Fruit fly (Drosophila melanogaster) whole organism, pupa: ENCODE measurements around the gene CG9784.

Source experiments
- CG12605 ChIP-seq: fragments of 200-800 bp; sonication (Bioruptor generic); IDR thresholded peaks from 2 replicates; pipeline ENCODE4 v1.3.6; 2022; ENCODE audit warnings: missing biosample characterization, missing genetic modification characterization
- CG13204 ChIP-seq: fragments of 200-800 bp; sonication (Bioruptor generic); optimal IDR thresholded peaks from 2 replicates; lab custom pipeline; 2018; ENCODE audit warnings: missing biosample characterization, mild to moderate bottlenecking, missing genetic modification characterization, moderate library complexity
- CG34367 ChIP-seq: fragments of 200-800 bp; sonication (Bioruptor generic); optimal IDR thresholded peaks from 2 replicates; lab custom pipeline; 2018; ENCODE audit warnings: missing biosample characterization, mild to moderate bottlenecking, missing genetic modification characterization
- EcR ChIP-seq: fragments of 200-800 bp; sonication (Bioruptor generic); optimal IDR thresholded peaks from 3 replicates; lab custom pipeline; 2019; ENCODE audit warnings: missing biosample characterization, missing genetic modification characterization, mild to moderate bottlenecking, moderate library complexity, missing genetic modification reagents
- Ets98B ChIP-seq: fragments of 200-800 bp; sonication (Bioruptor generic); IDR thresholded peaks from 2 replicates; pipeline ENCODE4 v1.3.6; 2022; ENCODE audit warnings: missing biosample characterization, missing genetic modification characterization
- Pif1B ChIP-seq: fragments of 200-800 bp; sonication (Bioruptor generic); optimal IDR thresholded peaks from 3 replicates; lab custom pipeline; 2016; ENCODE audit warnings: missing biosample characterization, missing genetic modification characterization
- Snoo ChIP-seq: fragments of 200-800 bp; sonication (Bioruptor generic); optimal IDR thresholded peaks from 3 replicates; lab custom pipeline; 2017; ENCODE audit warnings: missing biosample characterization, mild to moderate bottlenecking, missing genetic modification characterization, inconsistent platforms

DNA sequence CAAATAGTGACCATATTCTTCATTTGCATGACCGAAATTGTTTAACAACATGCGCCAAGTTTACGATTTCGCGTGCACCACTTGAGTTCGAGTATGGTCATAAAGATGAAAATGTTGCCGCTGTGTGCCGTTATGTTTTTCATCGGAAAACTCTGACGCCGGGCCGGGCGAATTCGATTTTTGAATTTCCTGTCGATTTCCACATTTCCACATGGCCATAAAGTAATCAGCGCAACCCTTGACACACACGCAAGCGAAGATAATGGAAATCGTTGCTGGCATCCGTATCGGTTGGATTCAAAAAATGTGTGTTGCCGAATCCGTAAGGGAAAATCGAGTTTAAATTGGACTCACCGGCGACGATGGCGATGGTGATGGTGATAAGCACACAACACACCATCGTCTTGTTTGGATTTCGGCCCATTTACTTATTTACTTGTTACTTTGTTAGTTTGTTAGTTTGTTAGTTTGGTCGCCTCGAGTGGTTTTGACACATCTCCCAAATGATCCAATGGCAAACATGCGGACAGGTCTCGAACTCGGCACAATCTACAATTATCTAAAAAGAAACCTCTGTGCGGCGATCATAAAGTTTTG, 45.6 kb upstream of the CG9784 start:
- no peak for TF ChIP-seq CG13204 (GFP tag; lab: Kevin White, UChicago)
- TF ChIP-seq CG12605 (GFP tag; lab: Robert Waterston, UW): no peak
- no peak for TF ChIP-seq Snoo (tag; lab: Kevin White, UChicago)
- TF ChIP-seq CG34367 (tag; lab: Kevin White, UChicago): no peak
- TF ChIP-seq Ets98B: no peak
- TF ChIP-seq EcR: no peak
- TF ChIP-seq Pif1B (GFP tag; lab: Kevin White, UChicago): no peak
